Worm (Caenorhabditis elegans) whole organism, L3 larva: ENCODE results near the gene Y45F10B.59.
A peak's percentile ranks its signal among the peaks of the same experiment; 100 is the strongest.
"Not testable (repeated sequence)": the region's sequence is repeated elsewhere in the genome, so short reads cannot be mapped to it uniquely, and the experiment has no call there.

Source experiments
- R02D3.7 ChIP-seq: fragments of 150-350 bp; optimal IDR thresholded peaks from 2 replicates; lab custom pipeline; 2014; ENCODE audit warnings: missing biosample characterization, missing genetic modification characterization
- ZK546.5 ChIP-seq: sonication (generic microtip); optimal IDR thresholded peaks from 2 replicates; lab custom pipeline; 2017; ENCODE audit warnings: missing biosample characterization, missing genetic modification characterization
- ama-1 ChIP-seq: fragments of 150-350 bp; optimal IDR thresholded peaks from 2 replicates; lab custom pipeline; 2018
- ceh-16 ChIP-seq: sonication (generic microtip); optimal IDR thresholded peaks from 2 replicates; lab custom pipeline; 2017; ENCODE audit warnings: missing biosample characterization, missing genetic modification characterization
- ceh-28 ChIP-seq: fragments of 150-350 bp; optimal IDR thresholded peaks from 2 replicates; lab custom pipeline; 2014; ENCODE audit warnings: missing biosample characterization, missing genetic modification reagents, missing genetic modification characterization
- ceh-82 ChIP-seq: fragments of 150-350 bp; optimal IDR thresholded peaks from 2 replicates; lab custom pipeline; 2014; ENCODE audit warnings: missing biosample characterization, missing genetic modification characterization
- ceh-9 ChIP-seq: sonication (generic microtip); optimal IDR thresholded peaks from 2 replicates; lab custom pipeline; 2018; ENCODE audit warnings: missing biosample characterization, missing genetic modification characterization
- daf-12 ChIP-seq: fragments of 150-350 bp; optimal IDR thresholded peaks from 2 replicates; lab custom pipeline; 2014; ENCODE audit warnings: missing biosample characterization, missing genetic modification reagents, missing genetic modification characterization
- elt-2 ChIP-seq: sonication (generic microtip); optimal IDR thresholded peaks from 2 replicates; lab custom pipeline; 2016; ENCODE audit warnings: missing genetic modification reagents, mild to moderate bottlenecking, missing genetic modification characterization, missing compliant biosample characterization
- eor-1 ChIP-seq, 2 experiments: fragments of 150-350 bp; optimal IDR thresholded peaks; 2 replicates each; lab custom pipeline; 2014 to 2018; ENCODE audit warnings: missing biosample characterization in 2 of 2, missing genetic modification characterization in 2 of 2
- fkh-10 ChIP-seq: sonication (generic microtip); optimal IDR thresholded peaks from 2 replicates; lab custom pipeline; 2017; ENCODE audit warnings: missing biosample characterization, missing genetic modification reagents, missing genetic modification characterization
- fkh-2 ChIP-seq: fragments of 150-350 bp; optimal IDR thresholded peaks from 2 replicates; lab custom pipeline; 2014; ENCODE audit warnings: missing biosample characterization, missing genetic modification reagents, missing genetic modification characterization
- fos-1 ChIP-seq: fragments of 150-350 bp; optimal IDR thresholded peaks from 2 replicates; lab custom pipeline; 2014; ENCODE audit warnings: missing biosample characterization, missing genetic modification characterization
- hmg-11 ChIP-seq: sonication (generic microtip); optimal IDR thresholded peaks from 2 replicates; lab custom pipeline; 2016; ENCODE audit warnings: missing genetic modification characterization, missing compliant biosample characterization
- jun-1 ChIP-seq: fragments of 150-350 bp; optimal IDR thresholded peaks from 2 replicates; lab custom pipeline; 2014; ENCODE audit warnings: missing biosample characterization, missing genetic modification reagents, missing genetic modification characterization
- lin-39 ChIP-seq: fragments of 150-350 bp; optimal IDR thresholded peaks from 2 replicates; lab custom pipeline; 2018; ENCODE audit warnings: missing biosample characterization, missing genetic modification reagents, missing genetic modification characterization
- mdl-1 ChIP-seq: fragments of 150-350 bp; optimal IDR thresholded peaks from 2 replicates; lab custom pipeline; 2014; ENCODE audit warnings: missing biosample characterization, missing genetic modification characterization
- mml-1 ChIP-seq: fragments of 150-350 bp; sonication (generic microtip); optimal IDR thresholded peaks from 3 replicates; lab custom pipeline; 2014; ENCODE audit warnings: missing biosample characterization, missing genetic modification characterization
- nhr-12 ChIP-seq: fragments of 150-350 bp; optimal IDR thresholded peaks from 2 replicates; lab custom pipeline; 2014; ENCODE audit warnings: missing biosample characterization, missing genetic modification characterization
- nhr-23 ChIP-seq: fragments of 150-350 bp; optimal IDR thresholded peaks from 2 replicates; lab custom pipeline; 2014; ENCODE audit warnings: missing biosample characterization, missing genetic modification reagents, missing genetic modification characterization
- nhr-237 ChIP-seq: fragments of 150-350 bp; optimal IDR thresholded peaks from 2 replicates; lab custom pipeline; 2014; ENCODE audit warnings: missing biosample characterization, missing genetic modification characterization
- nhr-25 ChIP-seq: sonication (generic microtip); optimal IDR thresholded peaks from 2 replicates; lab custom pipeline; 2017; ENCODE audit warnings: missing biosample characterization, missing genetic modification characterization
- nhr-67 ChIP-seq: fragments of 150-350 bp; optimal IDR thresholded peaks from 2 replicates; lab custom pipeline; 2014; ENCODE audit warnings: missing biosample characterization, missing genetic modification characterization
- nhr-76 ChIP-seq: fragments of 150-350 bp; sonication (generic microtip); optimal IDR thresholded peaks from 5 replicates; lab custom pipeline; 2014; ENCODE audit warnings: missing biosample characterization, missing genetic modification characterization
- nhr-77 ChIP-seq: fragments of 150-350 bp; optimal IDR thresholded peaks from 2 replicates; lab custom pipeline; 2014; ENCODE audit warnings: missing biosample characterization, missing genetic modification characterization
- pqm-1 ChIP-seq: fragments of 150-350 bp; optimal IDR thresholded peaks from 2 replicates; lab custom pipeline; 2017; ENCODE audit warnings: missing biosample characterization, missing genetic modification characterization, inconsistent platforms
- sea-2 ChIP-seq: fragments of 150-350 bp; sonication (generic microtip); optimal IDR thresholded peaks from 4 replicates; lab custom pipeline; 2014; ENCODE audit warnings: missing biosample characterization, missing genetic modification reagents, missing genetic modification characterization
- tbx-2 ChIP-seq: sonication (generic microtip); optimal IDR thresholded peaks from 2 replicates; lab custom pipeline; 2016; ENCODE audit warnings: mild to moderate bottlenecking, missing genetic modification characterization, missing compliant biosample characterization
- unc-39 ChIP-seq: sonication (generic microtip); optimal IDR thresholded peaks from 4 replicates; lab custom pipeline; 2017; ENCODE audit warnings: missing biosample characterization, missing genetic modification characterization
- unc-62 ChIP-seq: fragments of 150-350 bp; sonication (generic microtip); optimal IDR thresholded peaks from 4 replicates; lab custom pipeline; 2014; ENCODE audit warnings: missing biosample characterization, missing genetic modification reagents, missing genetic modification characterization
- ztf-11 ChIP-seq: fragments of 150-350 bp; optimal IDR thresholded peaks from 2 replicates; lab custom pipeline; 2014; ENCODE audit warnings: missing biosample characterization, missing genetic modification characterization
- ztf-4 ChIP-seq: fragments of 150-350 bp; optimal IDR thresholded peaks from 2 replicates; lab custom pipeline; 2014; ENCODE audit warnings: missing biosample characterization, missing genetic modification characterization

Gene Y45F10B.59

ce11 chrIV:13564284-13564683, 38.1 kb upstream of the Y45F10B.59 start:
- TF ChIP-seq fkh-10 (peak; percentile 56), nhr-67 (tag; lab: Kevin White, UChicago) (no peak)

- TF ChIP-seq hmg-11 (tag; lab: Kevin White, UChicago) (no peak), tbx-2 (tag; lab: Kevin White, UChicago) (no peak), fkh-10 (no peak), nhr-25 (tag; lab: Kevin White, UChicago) (no peak), ZK546.5 (tag; lab: Kevin White, UChicago) (no peak), nhr-67 (tag; lab: Kevin White, UChicago) (no peak), mml-1 (tag; lab: Kevin White, UChicago) (no peak), sea-2 (GFP tag; lab: Kevin White, UChicago) (no peak), R02D3.7 (tag; lab: Kevin White, UChicago) (no peak), nhr-77 (no peak), ceh-82 (tag; lab: Kevin White, UChicago) (no peak)
Measured at ce11 chrIV:13574733-13575132, 27.7 kb upstream of the Y45F10B.59 start, which contains the start of gene srd-10. Gene srd-10, plus strand, starts transcription at chrIV:13575033.

- no peak for TF ChIP-seq ceh-28 (tag; lab: Kevin White, UChicago)
- TF ChIP-seq ceh-82 (tag; lab: Kevin White, UChicago) = no peak
- TF ChIP-seq nhr-25 (tag; lab: Kevin White, UChicago) = no peak
- no peak for TF ChIP-seq lin-39
- no peak for TF ChIP-seq nhr-76 (tag; lab: Kevin White, UChicago)
- TF ChIP-seq fos-1 (tag; lab: Kevin White, UChicago) = no peak
- no peak for TF ChIP-seq nhr-12 (tag; lab: Kevin White, UChicago)
- no peak for TF ChIP-seq eor-1 (tag; optimal IDR thresholded peaks at IDR 0.05; lab: Kevin White, UChicago)
- TF ChIP-seq ztf-4 (tag; lab: Kevin White, UChicago) = no peak
- no peak for TF ChIP-seq mdl-1 (tag; lab: Kevin White, UChicago)
- TF ChIP-seq mml-1 (tag; lab: Kevin White, UChicago) = no peak
- no peak for TF ChIP-seq ama-1 (lab: Kevin White, UChicago)
- no peak for TF ChIP-seq ztf-11 (tag; lab: Kevin White, UChicago)
- no peak for TF ChIP-seq elt-2 (tag; lab: Kevin White, UChicago)
- no peak for TF ChIP-seq nhr-77
- no peak for TF ChIP-seq nhr-23 (tag; lab: Kevin White, UChicago)
Measured at ce11 chrIV:13575673-13576072, 26.7 kb upstream of the Y45F10B.59 start.

- TF ChIP-seq unc-62 (GFP tag; lab: Kevin White, UChicago); ceh-16; daf-12 (tag; lab: Kevin White, UChicago): not testable (repeated sequence)
Measured at ce11 chrIV:13578174-13578573, 24.2 kb upstream of the Y45F10B.59 start, which contains the start of gene Y45F10B.8. Gene Y45F10B.8, minus strand, starts transcription at chrIV:13578274.

- not testable (repeated sequence) for TF ChIP-seq nhr-76 (tag; lab: Kevin White, UChicago); ztf-4 (tag; lab: Kevin White, UChicago); unc-39
Measured at ce11 chrIV:13578953-13579352, 23.5 kb upstream of the Y45F10B.59 start, which contains the start of gene sru-16. Gene sru-16, plus strand, starts transcription at chrIV:13579253.

ce11 chrIV:13582909-13583308, 19.5 kb upstream of the Y45F10B.59 start, which contains the start of gene sru-12:
Gene sru-12, plus strand, starts transcription at chrIV:13583209.
- no peak for TF ChIP-seq ama-1 (lab: Kevin White, UChicago)
- no peak for TF ChIP-seq fkh-10
- TF ChIP-seq nhr-237 = no peak
- no peak for TF ChIP-seq nhr-67 (tag; lab: Kevin White, UChicago)
- TF ChIP-seq ZK546.5 (tag; lab: Kevin White, UChicago) = no peak
- no peak for TF ChIP-seq pqm-1

- TF ChIP-seq ceh-9 (tag; lab: Kevin White, UChicago) = no peak
- TF ChIP-seq fkh-2 (tag; lab: Kevin White, UChicago) = no peak
- TF ChIP-seq ceh-82 (tag; lab: Kevin White, UChicago) = no peak
- no peak for TF ChIP-seq ceh-28 (tag; lab: Kevin White, UChicago)
- TF ChIP-seq jun-1 (tag; lab: Kevin White, UChicago) = no peak
- no peak for TF ChIP-seq nhr-237
- TF ChIP-seq, all 47 proteins: peak for 0
Measured at ce11 chrIV:13584646-13585045, 17.8 kb upstream of the Y45F10B.59 start, which contains the start of gene sru-11. Gene sru-11, plus strand, starts transcription at chrIV:13584946.
